Worm (Caenorhabditis elegans) whole organism, mixed stage, embryonic: ENCODE results near the gene C14A6.7.

ENCODE experiments used
- blmp-1 ChIP-seq: fragments of 150-350 bp; optimal IDR thresholded peaks from 2 replicates; lab custom pipeline; 2014; ENCODE audit warnings: missing biosample characterization, missing genetic modification characterization
- ceh-43 ChIP-seq: fragments of 200-800 bp; sonication (Bioruptor generic); optimal IDR thresholded peaks from 2 replicates; lab custom pipeline; 2018; ENCODE audit warnings: mild to moderate bottlenecking, missing genetic modification characterization, moderate library complexity, missing compliant biosample characterization
- ceh-83 ChIP-seq: fragments of 200-800 bp; sonication (Bioruptor generic); optimal IDR thresholded peaks from 2 replicates; lab custom pipeline; 2018; ENCODE audit warnings: mild to moderate bottlenecking, missing genetic modification characterization, missing compliant biosample characterization
- ces-1 ChIP-seq: fragments of 150-350 bp; optimal IDR thresholded peaks from 2 replicates; lab custom pipeline; 2014; ENCODE audit warnings: missing biosample characterization, missing genetic modification reagents, missing genetic modification characterization
- cnd-1 ChIP-seq: fragments of 200-800 bp; sonication (Bioruptor generic); optimal IDR thresholded peaks from 2 replicates; lab custom pipeline; 2018; ENCODE audit warnings: mild to moderate bottlenecking, missing genetic modification characterization, missing compliant biosample characterization
- drap-1 ChIP-seq: fragments of 200-800 bp; sonication (Bioruptor generic); optimal IDR thresholded peaks from 3 replicates; lab custom pipeline; 2018; ENCODE audit warnings: mild to moderate bottlenecking, missing genetic modification characterization, missing compliant biosample characterization
- elt-1 ChIP-seq: sonication (generic microtip); optimal IDR thresholded peaks from 2 replicates; lab custom pipeline; 2017; ENCODE audit warnings: missing genetic modification characterization, mild to moderate bottlenecking, missing compliant biosample characterization, antibody characterized with exemption, moderate library complexity, borderline replicate concordance; ENCODE audit not compliant: insufficient read depth
- elt-3 ChIP-seq: fragments of 150-350 bp; optimal IDR thresholded peaks from 2 replicates; lab custom pipeline; 2014; ENCODE audit warnings: missing biosample characterization, missing genetic modification characterization
- flh-1 ChIP-seq: fragments of 200-800 bp; sonication (Bioruptor generic); optimal IDR thresholded peaks from 2 replicates; lab custom pipeline; 2018; ENCODE audit warnings: mild to moderate bottlenecking, missing genetic modification characterization, moderate library complexity, missing compliant biosample characterization
- ham-2 ChIP-seq: fragments of 200-800 bp; sonication (Bioruptor generic); optimal IDR thresholded peaks from 2 replicates; lab custom pipeline; 2018; ENCODE audit warnings: mild to moderate bottlenecking, missing genetic modification characterization, missing compliant biosample characterization
- hlh-1 ChIP-seq: fragments of 150-350 bp; optimal IDR thresholded peaks from 2 replicates; lab custom pipeline; 2014; ENCODE audit warnings: missing biosample characterization, missing genetic modification reagents, missing genetic modification characterization
- lin-13 ChIP-seq: fragments of 150-350 bp; optimal IDR thresholded peaks from 2 replicates; lab custom pipeline; 2014; ENCODE audit warnings: missing biosample characterization, missing genetic modification characterization
- lin-32 ChIP-seq: fragments of 200-800 bp; sonication (Bioruptor generic); optimal IDR thresholded peaks from 2 replicates; lab custom pipeline; 2018; ENCODE audit warnings: mild to moderate bottlenecking, missing genetic modification characterization, missing compliant biosample characterization
- mab-5 ChIP-seq: fragments of 150-350 bp; optimal IDR thresholded peaks from 2 replicates; lab custom pipeline; 2014; ENCODE audit warnings: missing biosample characterization, missing genetic modification characterization
- mls-2 ChIP-seq: sonication (generic microtip); optimal IDR thresholded peaks from 2 replicates; lab custom pipeline; 2016; ENCODE audit warnings: mild to moderate bottlenecking, missing genetic modification characterization, moderate library complexity, missing compliant biosample characterization
- nhr-12 ChIP-seq: fragments of 150-350 bp; optimal IDR thresholded peaks from 2 replicates; lab custom pipeline; 2014; ENCODE audit warnings: missing biosample characterization, missing genetic modification characterization
- nhr-2 ChIP-seq: fragments of 150-350 bp; optimal IDR thresholded peaks from 2 replicates; lab custom pipeline; 2014; ENCODE audit warnings: missing biosample characterization, missing genetic modification characterization
- nhr-237 ChIP-seq: fragments of 150-350 bp; optimal IDR thresholded peaks from 2 replicates; lab custom pipeline; 2014; ENCODE audit warnings: missing biosample characterization, missing genetic modification characterization
- nhr-76 ChIP-seq: sonication (generic microtip); optimal IDR thresholded peaks from 2 replicates; lab custom pipeline; 2017; ENCODE audit warnings: missing biosample characterization, missing genetic modification characterization
- pha-4 ChIP-seq: fragments of 150-350 bp; optimal IDR thresholded peaks from 2 replicates; lab custom pipeline; 2018; ENCODE audit warnings: missing biosample characterization, missing genetic modification reagents, missing genetic modification characterization
- sem-2 ChIP-seq: fragments of 200-800 bp; sonication (Bioruptor generic); optimal IDR thresholded peaks from 2 replicates; lab custom pipeline; 2018; ENCODE audit warnings: mild to moderate bottlenecking, missing genetic modification characterization, missing compliant biosample characterization
- snpc-4 ChIP-seq: fragments of 150-350 bp; optimal IDR thresholded peaks from 2 replicates; lab custom pipeline; 2014; ENCODE audit warnings: missing biosample characterization, missing genetic modification characterization
- sptf-1 ChIP-seq: sonication (generic microtip); optimal IDR thresholded peaks from 2 replicates; lab custom pipeline; 2017; ENCODE audit warnings: mild to moderate bottlenecking, missing genetic modification characterization, moderate library complexity, missing compliant biosample characterization
- tbx-8 ChIP-seq: fragments of 200-800 bp; sonication (Bioruptor generic); optimal IDR thresholded peaks from 2 replicates; lab custom pipeline; 2018; ENCODE audit warnings: mild to moderate bottlenecking, missing genetic modification characterization, moderate library complexity, missing compliant biosample characterization
- unc-120 ChIP-seq: sonication (generic microtip); optimal IDR thresholded peaks from 2 replicates; lab custom pipeline; 2017; ENCODE audit warnings: missing genetic modification characterization, missing compliant biosample characterization; ENCODE audit not compliant: poor library complexity, severe bottlenecking
- unc-39 ChIP-seq: fragments of 150-350 bp; optimal IDR thresholded peaks from 2 replicates; lab custom pipeline; 2014; ENCODE audit warnings: missing biosample characterization, missing genetic modification characterization
- unc-62 ChIP-seq: fragments of 150-350 bp; optimal IDR thresholded peaks from 2 replicates; lab custom pipeline; 2014; ENCODE audit warnings: missing biosample characterization, missing genetic modification reagents, missing genetic modification characterization
- zip-8 ChIP-seq: fragments of 150-350 bp; optimal IDR thresholded peaks from 2 replicates; lab custom pipeline; 2014; ENCODE audit warnings: missing biosample characterization, missing genetic modification characterization
- ztf-11 ChIP-seq: fragments of 150-350 bp; optimal IDR thresholded peaks from 2 replicates; lab custom pipeline; 2014; ENCODE audit warnings: missing biosample characterization, missing genetic modification characterization

The C14A6.7 gene

DNA sequence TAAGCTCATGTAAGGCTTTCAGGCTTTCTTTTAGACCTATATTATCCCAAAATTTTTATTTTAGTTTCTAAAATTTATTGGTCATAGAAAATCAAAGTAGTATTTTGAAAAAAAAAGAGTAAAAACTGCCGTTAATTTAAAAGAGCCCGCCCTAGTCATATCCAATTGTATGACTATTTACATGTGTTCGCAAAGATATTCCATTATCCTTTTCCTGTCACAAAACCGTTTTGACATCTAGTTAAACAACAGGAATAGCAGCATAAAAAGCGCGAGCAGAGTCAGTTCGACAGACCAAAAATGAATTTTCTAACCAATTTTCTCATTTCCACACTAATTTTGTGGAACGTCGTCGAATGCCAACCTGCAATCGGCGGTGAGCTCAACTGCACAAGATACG is 26.8 kb upstream of the C14A6.7 start, which contains the start of gene F16H6.3:
Gene F16H6.3 (plus strand): TSS at position 301 of the 400 bp plus-strand sequence.
- TF ChIP-seq unc-39 (tag; lab: Kevin White, UChicago), result no peak
- no peak for TF ChIP-seq nhr-2 (tag; lab: Kevin White, UChicago)
- TF ChIP-seq ceh-83 (GFP tag; lab: Kevin White, UChicago), result no peak
- TF ChIP-seq hlh-1, result no peak
- TF ChIP-seq flh-1 (GFP tag; lab: Kevin White, UChicago), result no peak
- no peak for TF ChIP-seq cnd-1 (tag; lab: Kevin White, UChicago)
- TF ChIP-seq snpc-4 (tag; lab: Kevin White, UChicago), result no peak
- no peak for TF ChIP-seq nhr-237 (tag; lab: Kevin White, UChicago)
- TF ChIP-seq elt-3 (tag; lab: Kevin White, UChicago), result no peak
- no peak for TF ChIP-seq blmp-1 (tag; lab: Kevin White, UChicago)
- TF ChIP-seq unc-62 (GFP tag; lab: Kevin White, UChicago), result no peak
- no peak for TF ChIP-seq sem-2 (GFP tag; lab: Kevin White, UChicago)
- no peak for TF ChIP-seq mab-5 (tag; lab: Kevin White, UChicago)
- no peak for TF ChIP-seq ces-1

DNA sequence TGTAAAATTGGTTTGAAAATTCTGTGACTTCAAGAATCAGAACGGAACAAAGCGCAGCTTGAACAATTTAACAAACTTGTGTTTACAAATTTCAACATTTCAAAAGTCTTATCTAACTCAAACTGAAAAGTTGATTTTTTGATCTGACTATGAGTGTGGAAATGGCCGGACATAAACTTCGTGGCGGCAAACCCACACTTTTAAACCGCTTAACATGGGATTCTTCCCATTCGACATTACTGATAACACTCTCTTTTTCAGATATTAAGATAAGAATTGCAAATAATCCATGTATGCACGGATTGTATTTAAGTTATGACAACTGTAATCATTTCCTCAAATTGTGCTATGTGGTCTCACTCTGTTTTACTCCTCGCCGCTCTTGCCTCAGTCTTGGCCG is 23.0 kb upstream of the C14A6.7 start, which contains the start of gene clec-42:
Gene clec-42 (plus strand): TSS at position 285 of the 400 bp plus-strand sequence.
- TF ChIP-seq cnd-1 (tag; lab: Kevin White, UChicago) (no peak), mab-5 (tag; lab: Kevin White, UChicago) (no peak), lin-13 (no peak), snpc-4 (tag; lab: Kevin White, UChicago) (no peak), nhr-12 (tag; lab: Kevin White, UChicago) (no peak), hlh-1 (no peak), ceh-83 (GFP tag; lab: Kevin White, UChicago) (no peak)

DNA sequence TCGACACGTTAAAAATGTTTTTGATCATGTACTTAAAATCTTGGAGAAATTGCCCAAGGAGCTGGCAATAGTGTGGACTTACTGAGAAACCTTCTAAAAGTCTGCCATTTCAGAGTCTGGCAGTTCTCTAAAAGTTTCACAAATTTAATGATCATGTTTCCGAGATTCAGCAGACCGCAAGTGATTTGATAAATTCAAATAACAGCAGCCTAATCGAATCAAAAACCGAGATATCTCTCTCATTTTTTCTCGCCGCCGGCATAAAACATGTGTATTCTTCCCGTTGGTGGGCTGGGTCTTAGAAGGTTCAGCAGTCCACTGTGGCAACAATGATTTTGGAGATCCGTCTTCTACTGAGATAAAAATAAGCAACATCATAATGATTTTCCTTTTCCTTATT is 21.0 kb upstream of the C14A6.7 start, which contains the start of gene clec-246:
Gene clec-246 (plus strand): TSS at position 301 of the 400 bp plus-strand sequence.
- TF ChIP-seq drap-1 (GFP tag; lab: Kevin White, UChicago), result no peak
- no peak for TF ChIP-seq sem-2 (GFP tag; lab: Kevin White, UChicago)
- TF ChIP-seq mab-5 (tag; lab: Kevin White, UChicago), result no peak
- no peak for TF ChIP-seq hlh-1
- no peak for TF ChIP-seq ztf-11
- no peak for TF ChIP-seq zip-8 (tag; lab: Kevin White, UChicago)
- TF ChIP-seq unc-62 (GFP tag; lab: Kevin White, UChicago), result no peak
- TF ChIP-seq unc-120 (tag; lab: Kevin White, UChicago), result no peak
- TF ChIP-seq elt-1 (tag; lab: Kevin White, UChicago), result no peak
- no peak for TF ChIP-seq lin-13
- no peak for TF ChIP-seq flh-1 (GFP tag; lab: Kevin White, UChicago)
- no peak for TF ChIP-seq ceh-83 (GFP tag; lab: Kevin White, UChicago)
- TF ChIP-seq nhr-237 (tag; lab: Kevin White, UChicago), result no peak
- no peak for TF ChIP-seq sptf-1 (tag; lab: Kevin White, UChicago)
- no peak for TF ChIP-seq tbx-8 (GFP tag; lab: Kevin White, UChicago)
- TF ChIP-seq mls-2 (tag; lab: Kevin White, UChicago), result no peak
- no peak for TF ChIP-seq nhr-12 (tag; lab: Kevin White, UChicago)
- TF ChIP-seq lin-32 (GFP tag; lab: Kevin White, UChicago), result no peak
- TF ChIP-seq nhr-76, result no peak

DNA sequence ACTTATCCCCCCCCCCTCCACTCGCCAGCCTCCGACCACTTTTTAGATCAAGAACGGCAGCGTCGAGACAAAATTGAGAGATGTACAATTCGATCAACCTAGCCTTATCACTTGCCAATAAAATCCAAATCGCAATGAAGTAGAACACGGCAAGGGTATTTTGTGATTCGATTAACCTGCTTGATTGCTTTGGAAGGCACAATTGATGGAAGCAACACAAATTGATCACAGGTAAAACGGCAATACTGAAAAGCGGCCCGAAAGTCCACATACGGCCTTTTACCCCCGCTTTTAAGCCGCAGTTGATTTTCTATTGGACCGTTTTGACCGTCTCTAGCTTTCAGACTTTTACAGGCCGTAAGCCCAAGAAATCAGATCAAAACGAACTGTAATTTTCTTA is 20.2 kb upstream of the C14A6.7 start, which contains the start of gene clec-245:
Gene clec-245 (minus strand): TSS at position 101 of the 400 bp plus-strand sequence.
- TF ChIP-seq nhr-2 (tag; lab: Kevin White, UChicago), result no peak
- TF ChIP-seq, all 35 proteins: peak for 0

DNA sequence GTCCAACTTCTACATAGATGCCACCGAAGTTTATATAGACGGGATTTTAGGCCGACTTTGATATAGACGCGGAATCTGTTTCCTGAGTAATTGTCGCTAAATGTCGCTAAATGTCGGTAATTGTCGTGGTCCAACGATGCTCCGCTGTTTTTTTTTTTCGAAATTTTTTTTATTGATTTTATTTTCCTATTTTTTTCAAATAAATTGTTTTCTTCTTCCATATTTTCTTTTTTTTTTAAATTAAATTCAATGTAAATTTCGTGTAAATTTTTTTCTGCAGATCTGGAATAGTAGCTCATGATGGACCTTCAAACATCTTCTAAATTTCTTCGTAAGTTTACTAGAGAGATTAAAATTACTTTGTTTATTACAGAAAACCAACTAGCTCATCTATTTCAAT is 16.7 kb upstream of the C14A6.7 start, which contains the start of gene C31G12.3:
Gene C31G12.3 (plus strand): TSS at position 301 of the 400 bp plus-strand sequence.
- no peak for TF ChIP-seq hlh-1
- no peak for TF ChIP-seq ham-2 (GFP tag; lab: Kevin White, UChicago)
- no peak for TF ChIP-seq cnd-1 (tag; lab: Kevin White, UChicago)
- TF ChIP-seq elt-3 (tag; lab: Kevin White, UChicago), result no peak
- TF ChIP-seq ztf-11, result no peak
- no peak for TF ChIP-seq ceh-43 (GFP tag; lab: Kevin White, UChicago)
- TF ChIP-seq snpc-4 (tag; lab: Kevin White, UChicago), result no peak
- no peak for TF ChIP-seq drap-1 (GFP tag; lab: Kevin White, UChicago)
- no peak for TF ChIP-seq nhr-2 (tag; lab: Kevin White, UChicago)
- no peak for TF ChIP-seq flh-1 (GFP tag; lab: Kevin White, UChicago)
- no peak for TF ChIP-seq sem-2 (GFP tag; lab: Kevin White, UChicago)
- no peak for TF ChIP-seq pha-4 (tag; lab: Kevin White, UChicago)
- TF ChIP-seq, all 35 proteins: peak for 0
